Fruit fly (Drosophila melanogaster): ENCODE data around the gene CG34178.

The CG34178 gene

dm6 chr2L:4452798-4453197 is 19.1 kb downstream of the CG34178 start, which contains the start of gene CG15439 (continued):
- TF ChIP-seq phol (tag; optimal IDR thresholded peaks at IDR 0.05) (peak; percentile 17), lilli (GFP tag; optimal IDR thresholded peaks at IDR 0.05) (no peak), CG14860 (GFP tag; IDR thresholded peaks at IDR 0.05; ENCODE audit: partially characterized antibody) (peak; percentile 49), Hmx (GFP tag; optimal IDR thresholded peaks at IDR 0.05) (no peak), ftz-f1 (GFP tag; optimal IDR thresholded peaks at IDR 0.05) (no peak), CG12744 (GFP tag; optimal IDR thresholded peaks at IDR 0.05) (no peak), Meics (GFP tag; optimal IDR thresholded peaks at IDR 0.05) (no peak), CG12391 (tag; optimal IDR thresholded peaks at IDR 0.05) (no peak), tap (tag; optimal IDR thresholded peaks at IDR 0.05) (no peak), CG17186 (GFP tag; optimal IDR thresholded peaks at IDR 0.05) (no peak), az2 (GFP tag; optimal IDR thresholded peaks at IDR 0.05) (no peak), CG8089 (GFP tag; optimal IDR thresholded peaks at IDR 0.05) (no peak), Scr (GFP tag; IDR thresholded peaks at IDR 0.05; ENCODE audit: partially characterized antibody) (peak; percentile 76), D19A (tag; optimal IDR thresholded peaks at IDR 0.05) (no peak), Nf-YA (GFP tag; IDR thresholded peaks at IDR 0.05) (no peak), Tbp (GFP tag; optimal IDR thresholded peaks at IDR 0.05) (no peak), kay (GFP tag; optimal IDR thresholded peaks at IDR 0.05) (no peak), CG17359 (tag; optimal IDR thresholded peaks at IDR 0.05) (no peak), sima (GFP tag; optimal IDR thresholded peaks at IDR 0.05) (no peak), B-H1 (GFP tag; IDR thresholded peaks at IDR 0.05) (no peak), stwl (tag; optimal IDR thresholded peaks at IDR 0.05) (peak; percentile 51), unc-4 (GFP tag; IDR thresholded peaks at IDR 0.05; ENCODE audit: partially characterized antibody) (peak; percentile 77), h (optimal IDR thresholded peaks at IDR 0.05) (no peak), CG18619 (GFP tag; optimal IDR thresholded peaks at IDR 0.05) (no peak), CG4617 (GFP tag; optimal IDR thresholded peaks at IDR 0.05; ENCODE audit: borderline replicate concordance) (peak; percentile 55), CG14050 (GFP tag; IDR thresholded peaks at IDR 0.05) (no peak), D19B (GFP tag; optimal IDR thresholded peaks at IDR 0.05) (no peak), CG6254 (GFP tag; optimal IDR thresholded peaks at IDR 0.05) (peak; percentile 23), slp2 (GFP tag; optimal IDR thresholded peaks at IDR 0.05) (no peak), CG1603 (tag; optimal IDR thresholded peaks at IDR 0.05) (peak; percentile 32), CG7987 (GFP tag; optimal IDR thresholded peaks at IDR 0.05) (no peak), Ada2b (GFP tag; IDR thresholded peaks at IDR 0.05) (no peak), CG2116 (GFP tag; optimal IDR thresholded peaks at IDR 0.05) (peak; percentile 86), row (GFP tag; IDR thresholded peaks at IDR 0.05) (peak; percentile 8; the same call in 1 of the 3 replicates), repo (GFP tag; optimal IDR thresholded peaks at IDR 0.05) (no peak), lola (GFP tag; optimal IDR thresholded peaks at IDR 0.05) (no peak), ranshi (GFP tag; IDR thresholded peaks at IDR 0.05) (no peak), CG7357 (GFP tag; IDR thresholded peaks at IDR 0.05) (no peak), Dek (tag; optimal IDR thresholded peaks at IDR 0.05) (no peak), CG17361 (GFP tag; IDR thresholded peaks at IDR 0.05) (no peak), caup (GFP tag; optimal IDR thresholded peaks at IDR 0.05; ENCODE audit: severe bottlenecking) (no peak), HLH54F (GFP tag; optimal IDR thresholded peaks at IDR 0.05) (no peak), CG15269 (tag; optimal IDR thresholded peaks at IDR 0.05) (no peak), CG10543 (GFP tag; optimal IDR thresholded peaks at IDR 0.05) (no peak), hbn (GFP tag; IDR thresholded peaks at IDR 0.05; ENCODE audit: partially characterized antibody) (peak; percentile 62; the same call in 1 of the 2 replicates), CG9797 (GFP tag; optimal IDR thresholded peaks at IDR 0.05) (no peak), unpg (GFP tag; optimal IDR thresholded peaks at IDR 0.05) (no peak), CG17829 (tag; optimal IDR thresholded peaks at IDR 0.05) (no peak), rib (GFP tag; IDR thresholded peaks at IDR 0.05) (no peak), mld (GFP tag; IDR thresholded peaks at IDR 0.05; ENCODE audit: partially characterized antibody) (peak; percentile 73; the same call in 1 of the 3 replicates), Eip74EF (GFP tag; optimal IDR thresholded peaks at IDR 0.05) (no peak)
